Worm (Caenorhabditis elegans) whole organism, late embryonic: ENCODE results near the gene ptr-4.

Source experiments
- ceh-22 ChIP-seq: sonication (generic microtip); optimal IDR thresholded peaks from 2 replicates; lab custom pipeline; 2017; ENCODE audit warnings: missing biosample characterization, missing genetic modification characterization
- npax-4 ChIP-seq: sonication (generic microtip); optimal IDR thresholded peaks from 2 replicates; lab custom pipeline; 2016; ENCODE audit warnings: missing genetic modification characterization, missing compliant biosample characterization
- pag-3 ChIP-seq: sonication (generic microtip); optimal IDR thresholded peaks from 2 replicates; lab custom pipeline; 2016; ENCODE audit warnings: missing compliant biosample characterization, missing genetic modification characterization, borderline replicate concordance

- no peak for TF ChIP-seq pag-3
- TF ChIP-seq npax-4 (tag; lab: Kevin White, UChicago), result no peak
- TF ChIP-seq ceh-22, result peak; percentile 81
Measured at ce11 chrX:6091967-6092366, 26.2 kb upstream of the ptr-4 start, which contains the start of gene hsp-3.
